Fruit fly (Drosophila melanogaster) whole organism, embryonic: ENCODE data around the gene capu.

Experiments
- CG10366 ChIP-seq: fragments of 200-800 bp; sonication (Bioruptor generic); IDR thresholded peaks from 2 replicates; pipeline ENCODE4 v1.3.6; 2022; ENCODE audit warnings: missing biosample characterization, missing genetic modification characterization
- CG10431 ChIP-seq: fragments of 200-800 bp; sonication (Bioruptor generic); optimal IDR thresholded peaks from 3 replicates; lab custom pipeline; 2018; ENCODE audit warnings: missing biosample characterization, mild to moderate bottlenecking, missing genetic modification characterization
- CG10979 ChIP-seq: fragments of 200-800 bp; sonication (Bioruptor generic); optimal IDR thresholded peaks from 2 replicates; lab custom pipeline; 2018; ENCODE audit warnings: missing biosample characterization, mild to moderate bottlenecking, missing genetic modification characterization, moderate library complexity
- CG11560 ChIP-seq: fragments of 200-800 bp; sonication (Bioruptor generic); IDR thresholded peaks from 3 replicates; pipeline ENCODE4 v1.3.6; 2022; ENCODE audit warnings: missing biosample characterization, missing genetic modification characterization
- CG12299 ChIP-seq: fragments of 200-800 bp; sonication (Bioruptor generic); optimal IDR thresholded peaks from 2 replicates; lab custom pipeline; 2018; ENCODE audit warnings: missing biosample characterization, mild to moderate bottlenecking, missing genetic modification characterization
- CG15011 ChIP-seq: fragments of 200-800 bp; sonication (Bioruptor generic); optimal IDR thresholded peaks from 3 replicates; lab custom pipeline; 2018; ENCODE audit warnings: missing biosample characterization, mild to moderate bottlenecking, missing genetic modification characterization
- CG15479 ChIP-seq: fragments of 200-800 bp; sonication (Bioruptor generic); optimal IDR thresholded peaks from 3 replicates; lab custom pipeline; 2019; ENCODE audit warnings: missing biosample characterization, mild to moderate bottlenecking, missing genetic modification characterization, moderate library complexity
- CG17328 ChIP-seq: fragments of 200-800 bp; sonication (Bioruptor generic); IDR thresholded peaks from 2 replicates; pipeline ENCODE4 v1.3.6; 2022; ENCODE audit warnings: missing biosample characterization, missing genetic modification characterization
- CG18764 ChIP-seq: fragments of 200-800 bp; sonication (Bioruptor generic); optimal IDR thresholded peaks from 3 replicates; lab custom pipeline; 2016; ENCODE audit warnings: missing biosample characterization, missing genetic modification characterization
- CG2875 ChIP-seq: fragments of 200-800 bp; sonication (Bioruptor generic); optimal IDR thresholded peaks from 2 replicates; lab custom pipeline; 2017; ENCODE audit warnings: missing biosample characterization, mild to moderate bottlenecking, missing genetic modification characterization, missing genetic modification reagents
- CG30403 ChIP-seq: fragments of 200-800 bp; sonication (Bioruptor generic); optimal IDR thresholded peaks from 3 replicates; lab custom pipeline; 2016; ENCODE audit warnings: missing biosample characterization, missing genetic modification characterization
- CG31224 ChIP-seq: fragments of 200-800 bp; sonication (Bioruptor generic); IDR thresholded peaks from 2 replicates; pipeline ENCODE4 v1.3.6; 2022; ENCODE audit warnings: missing biosample characterization, missing genetic modification characterization
- CG4328 ChIP-seq: fragments of 200-800 bp; sonication (Bioruptor generic); optimal IDR thresholded peaks from 3 replicates; lab custom pipeline; 2017; ENCODE audit warnings: missing biosample characterization, missing genetic modification reagents, missing genetic modification characterization
- CG5245 ChIP-seq: fragments of 200-800 bp; sonication (Bioruptor generic); optimal IDR thresholded peaks from 3 replicates; lab custom pipeline; 2016; ENCODE audit warnings: missing biosample characterization, missing genetic modification characterization
- CG6254 ChIP-seq: fragments of 200-800 bp; sonication (Bioruptor generic); optimal IDR thresholded peaks from 3 replicates; lab custom pipeline; 2017; ENCODE audit warnings: mild to moderate bottlenecking, missing biosample characterization, missing genetic modification reagents, missing genetic modification characterization
- CG7556 ChIP-seq: fragments of 200-800 bp; sonication (Bioruptor generic); optimal IDR thresholded peaks from 2 replicates; lab custom pipeline; 2017; ENCODE audit warnings: missing biosample characterization, mild to moderate bottlenecking, missing genetic modification characterization
- CG7745 ChIP-seq: fragments of 200-800 bp; sonication (Bioruptor generic); optimal IDR thresholded peaks from 2 replicates; lab custom pipeline; 2018; ENCODE audit warnings: missing biosample characterization, mild to moderate bottlenecking, missing genetic modification characterization, moderate library complexity
- CG8359 ChIP-seq: fragments of 200-800 bp; sonication (Bioruptor generic); optimal IDR thresholded peaks from 2 replicates; lab custom pipeline; 2017; ENCODE audit warnings: missing biosample characterization, mild to moderate bottlenecking, missing genetic modification characterization, borderline replicate concordance
- CG9876 ChIP-seq: fragments of 200-800 bp; sonication (Bioruptor generic); optimal IDR thresholded peaks from 2 replicates; lab custom pipeline; 2016; ENCODE audit warnings: missing biosample characterization, missing genetic modification characterization
- Camta ChIP-seq: fragments of 200-800 bp; sonication (Bioruptor generic); optimal IDR thresholded peaks from 2 replicates; lab custom pipeline; 2016; ENCODE audit warnings: missing biosample characterization, missing genetic modification characterization
- D ChIP-seq, 2 experiments: fragments of 200-800 bp in 1 of 2; fragments of >200 bp in 1 of 2; sonication (Bioruptor generic) in 1 of 2; optimal IDR thresholded peaks; 2 replicates in 1 of 2; 3 replicates in 1 of 2; lab custom pipeline; 2017; ENCODE audit warnings: mild to moderate bottlenecking in 1 of 2, missing biosample characterization in 1 of 2, missing genetic modification characterization in 1 of 2, missing genetic modification reagents in 1 of 2
- Elba2 ChIP-seq: fragments of 200-800 bp; sonication (Bioruptor generic); optimal IDR thresholded peaks from 3 replicates; lab custom pipeline; 2016; ENCODE audit warnings: missing biosample characterization, missing genetic modification characterization
- Ets65A ChIP-seq: fragments of 200-800 bp; sonication (Bioruptor generic); peaks from one replicate; lab custom pipeline; 2016; ENCODE audit warnings: missing biosample characterization, missing genetic modification characterization
- Ets97D ChIP-seq: fragments of 200-800 bp; sonication (Bioruptor generic); optimal IDR thresholded peaks from 3 replicates; lab custom pipeline; 2016; ENCODE audit warnings: missing biosample characterization, missing genetic modification characterization
- HLHmδ ChIP-seq: fragments of 200-800 bp; sonication (Bioruptor generic); optimal IDR thresholded peaks from 2 replicates; lab custom pipeline; 2018; ENCODE audit warnings: missing biosample characterization, mild to moderate bottlenecking, missing genetic modification characterization, moderate library complexity
- Kr ChIP-seq: fragments of 200-800 bp; sonication (Bioruptor generic); optimal IDR thresholded peaks from 2 replicates; lab custom pipeline; 2017; ENCODE audit warnings: missing biosample characterization, mild to moderate bottlenecking, missing genetic modification characterization
- MTF-1 ChIP-seq: fragments of 200-800 bp; sonication (Bioruptor generic); optimal IDR thresholded peaks from 2 replicates; lab custom pipeline; 2018; ENCODE audit warnings: missing biosample characterization, mild to moderate bottlenecking, missing genetic modification characterization, borderline replicate concordance
- Max ChIP-seq: fragments of 200-800 bp; sonication (Bioruptor generic); optimal IDR thresholded peaks from 2 replicates; lab custom pipeline; 2016; ENCODE audit warnings: missing biosample characterization, mild to moderate bottlenecking, missing genetic modification characterization
- Ssrp ChIP-seq: fragments of 200-800 bp; sonication (Bioruptor generic); optimal IDR thresholded peaks from 2 replicates; lab custom pipeline; 2018; ENCODE audit warnings: missing biosample characterization, mild to moderate bottlenecking, missing genetic modification characterization, moderate library complexity
- Vsx1 ChIP-seq: fragments of 200-800 bp; sonication (Bioruptor generic); optimal IDR thresholded peaks from 2 replicates; lab custom pipeline; 2017; ENCODE audit warnings: missing biosample characterization, mild to moderate bottlenecking, missing genetic modification characterization, missing genetic modification reagents
- ato ChIP-seq: fragments of 200-800 bp; sonication (Bioruptor generic); IDR thresholded peaks from 2 replicates; pipeline ENCODE4 v1.3.6; 2022; ENCODE audit warnings: missing biosample characterization, missing genetic modification characterization; ENCODE audit not compliant: partially characterized antibody
- chm ChIP-seq: fragments of 200-800 bp; sonication (Bioruptor generic); IDR thresholded peaks from 2 replicates; pipeline ENCODE4 v1.3.6; 2022; ENCODE audit warnings: missing biosample characterization, missing genetic modification characterization
- croc ChIP-seq: fragments of 200-800 bp; sonication (Bioruptor generic); conservative IDR thresholded peaks from 3 replicates; pipeline ENCODE4 v1.3.6; 2022; ENCODE audit warnings: missing biosample characterization, missing genetic modification characterization
- dmrt11E ChIP-seq: fragments of 200-800 bp; sonication (Bioruptor generic); optimal IDR thresholded peaks from 3 replicates; lab custom pipeline; 2018; ENCODE audit warnings: missing biosample characterization, mild to moderate bottlenecking, missing genetic modification characterization, moderate library complexity
- dysf ChIP-seq: fragments of 200-800 bp; sonication (Bioruptor generic); IDR thresholded peaks from 3 replicates; pipeline ENCODE4 v1.3.6; 2022; ENCODE audit warnings: missing biosample characterization, missing genetic modification characterization
- esg ChIP-seq: fragments of 200-800 bp; sonication (Bioruptor generic); conservative IDR thresholded peaks from 2 replicates; pipeline ENCODE4 v1.3.6; 2022; ENCODE audit warnings: missing biosample characterization, missing genetic modification characterization
- exex ChIP-seq: fragments of 200-800 bp; sonication (Bioruptor generic); optimal IDR thresholded peaks from 4 replicates; lab custom pipeline; 2018; ENCODE audit warnings: missing biosample characterization, mild to moderate bottlenecking, missing genetic modification characterization, moderate library complexity
- fd3F ChIP-seq: fragments of 200-800 bp; sonication (Bioruptor generic); optimal IDR thresholded peaks from 2 replicates; lab custom pipeline; 2018; ENCODE audit warnings: missing biosample characterization, mild to moderate bottlenecking, missing genetic modification characterization, moderate library complexity
- hkb ChIP-seq, 2 experiments: fragments of 200-800 bp in 1 of 2; fragments of >200 bp in 1 of 2; sonication (Bioruptor generic) in 1 of 2; IDR thresholded peaks in 1 of 2; optimal IDR thresholded peaks in 1 of 2; 2 replicates each; pipeline versions ENCODE4 v1.3.6 to Lab custom; 2017 to 2022; ENCODE audit warnings: missing biosample characterization in 1 of 2, missing genetic modification characterization in 1 of 2
- lbe ChIP-seq: fragments of 200-800 bp; sonication (Bioruptor generic); optimal IDR thresholded peaks from 2 replicates; lab custom pipeline; 2016; ENCODE audit warnings: missing biosample characterization, mild to moderate bottlenecking, missing genetic modification characterization
- maf-S ChIP-seq: fragments of 200-800 bp; sonication (Bioruptor generic); optimal IDR thresholded peaks from 2 replicates; lab custom pipeline; 2016; ENCODE audit warnings: missing biosample characterization, missing genetic modification characterization
- nerfin-1 ChIP-seq: fragments of 200-800 bp; sonication (Bioruptor generic); optimal IDR thresholded peaks from 3 replicates; lab custom pipeline; 2019; ENCODE audit warnings: missing biosample characterization, mild to moderate bottlenecking, missing genetic modification characterization, moderate library complexity
- phol ChIP-seq: fragments of 200-800 bp; sonication (Bioruptor generic); optimal IDR thresholded peaks from 3 replicates; lab custom pipeline; 2018; ENCODE audit warnings: missing biosample characterization, mild to moderate bottlenecking, missing genetic modification characterization, moderate library complexity
- prd ChIP-seq, 3 experiments: fragments of >200 bp in 2 of 3; fragments of 200-800 bp in 1 of 3; sonication (Bioruptor generic) in 1 of 3; optimal IDR thresholded peaks in 2 of 3; IDR thresholded peaks in 1 of 3; 2 replicates in 2 of 3; 3 replicates in 1 of 3; pipeline versions ENCODE4 v1.3.6 to Lab custom; 2017 to 2022; ENCODE audit warnings: missing biosample characterization in 1 of 3, missing genetic modification characterization in 1 of 3
- sim ChIP-seq: fragments of 200-800 bp; sonication (Bioruptor generic); IDR thresholded peaks from 2 replicates; pipeline ENCODE4 v1.3.6; 2022; ENCODE audit warnings: missing biosample characterization, missing genetic modification characterization
- toy ChIP-seq: fragments of 200-800 bp; sonication (Bioruptor generic); IDR thresholded peaks from 2 replicates; pipeline ENCODE4 v1.3.6; 2022; ENCODE audit warnings: missing biosample characterization, missing genetic modification characterization
- unpg ChIP-seq: fragments of 200-800 bp; sonication (Bioruptor generic); optimal IDR thresholded peaks from 3 replicates; lab custom pipeline; 2018; ENCODE audit warnings: missing biosample characterization, mild to moderate bottlenecking, missing genetic modification characterization, moderate library complexity
- wek ChIP-seq: fragments of 200-800 bp; sonication (Bioruptor generic); optimal IDR thresholded peaks from 3 replicates; lab custom pipeline; 2018; ENCODE audit warnings: missing biosample characterization, mild to moderate bottlenecking, missing genetic modification characterization, moderate library complexity
- zf30C ChIP-seq: fragments of 200-800 bp; sonication (Bioruptor generic); optimal IDR thresholded peaks from 3 replicates; lab custom pipeline; 2018; ENCODE audit warnings: missing biosample characterization, mild to moderate bottlenecking, missing genetic modification characterization

The capu gene

dm6 chr2L:3856372-3856771 lies 46.3 kb downstream of the capu start (continued):
- no peak for TF ChIP-seq MTF-1
- TF ChIP-seq CG15479 (GFP tag; lab: Kevin White, UChicago), result no peak
- no peak for TF ChIP-seq chm (GFP tag; lab: Robert Waterston, UW)
- peak; percentile 35 for TF ChIP-seq CG2875
- TF ChIP-seq CG18764, result peak; percentile 33
- TF ChIP-seq zf30C, result peak; percentile 70
- peak; percentile 52 for TF ChIP-seq CG17328 (GFP tag; lab: Robert Waterston, UW)
- TF ChIP-seq CG10366, result no peak
- peak; percentile 3 for TF ChIP-seq CG5245 (GFP tag; lab: Kevin White, UChicago)
- no peak for TF ChIP-seq exex
- TF ChIP-seq wek, result no peak
- TF ChIP-seq nerfin-1 (tag; lab: Kevin White, UChicago), result peak; percentile 37
- no peak for TF ChIP-seq D (optimal IDR thresholded peaks at IDR 0.05; lab: Kevin White, UChicago)
- peak; percentile 65 for TF ChIP-seq D (GFP tag; optimal IDR thresholded peaks at IDR 0.05; lab: Kevin White, UChicago)
- no peak for TF ChIP-seq sim (GFP tag; lab: Robert Waterston, UW)
- no peak for TF ChIP-seq lbe
- no peak for TF ChIP-seq HLHmδ (GFP tag; lab: Kevin White, UChicago)
- no peak for TF ChIP-seq CG10431 (GFP tag; lab: Kevin White, UChicago)
- TF ChIP-seq CG30403 (GFP tag; lab: Kevin White, UChicago), result peak; percentile 32
- TF ChIP-seq Vsx1 (GFP tag; lab: Kevin White, UChicago), result no peak
- TF ChIP-seq dmrt11E (tag; lab: Kevin White, UChicago), result peak; percentile 76
- TF ChIP-seq hkb (optimal IDR thresholded peaks at IDR 0.05; lab: Kevin White, UChicago), result no peak
- TF ChIP-seq hkb (GFP tag; IDR thresholded peaks at IDR 0.05; lab: Robert Waterston, UW), result no peak; the same call in 1 of the 2 replicates
- TF ChIP-seq CG9876 (GFP tag; lab: Kevin White, UChicago), result no peak
- TF ChIP-seq CG10979 (tag; lab: Kevin White, UChicago), result peak; percentile 74
- TF ChIP-seq ato (GFP tag; lab: Robert Waterston, UW), result no peak
- peak; percentile 52; the same call in 1 of the 3 replicates for TF ChIP-seq croc (GFP tag; lab: Robert Waterston, UW)
- TF ChIP-seq Ets97D (GFP tag; lab: Kevin White, UChicago), result no peak
- no peak for TF ChIP-seq fd3F (GFP tag; lab: Kevin White, UChicago)
- TF ChIP-seq phol (tag; lab: Kevin White, UChicago), result peak; percentile 72
- TF ChIP-seq CG6254, result peak; percentile 33
- no peak for TF ChIP-seq Elba2 (GFP tag; lab: Kevin White, UChicago)
- no peak for TF ChIP-seq CG31224 (GFP tag; lab: Robert Waterston, UW)
- no peak for TF ChIP-seq maf-S (GFP tag; lab: Kevin White, UChicago)
- TF ChIP-seq CG11560, result no peak
- no peak for TF ChIP-seq Ets65A
- TF ChIP-seq Ssrp (tag; lab: Kevin White, UChicago), result peak; percentile 46
- no peak for TF ChIP-seq Kr (GFP tag; lab: Kevin White, UChicago)
- TF ChIP-seq CG8359, result peak; percentile 21
- TF ChIP-seq prd (optimal IDR thresholded peaks at IDR 0.05; lab: Kevin White, UChicago), result no peak
- TF ChIP-seq prd (GFP tag; IDR thresholded peaks at IDR 0.05; lab: Robert Waterston, UW), result peak; percentile 37; the same call in 1 of the 3 replicates
- no peak for TF ChIP-seq CG7745 (tag; lab: Kevin White, UChicago)
- TF ChIP-seq unpg (GFP tag; lab: Kevin White, UChicago), result peak; percentile 36
- peak; percentile 34 for TF ChIP-seq CG7556
- no peak for TF ChIP-seq dysf (GFP tag; lab: Robert Waterston, UW)
- TF ChIP-seq esg, result no peak
- no peak for TF ChIP-seq toy
- no peak for TF ChIP-seq Max (GFP tag; lab: Kevin White, UChicago)
- TF ChIP-seq CG12299 (tag; lab: Kevin White, UChicago), result no peak
- TF ChIP-seq CG15011, result no peak
- TF ChIP-seq Camta (GFP tag; lab: Kevin White, UChicago), result peak; percentile 27
- TF ChIP-seq CG4328, result no peak
